Worm (Caenorhabditis elegans) whole organism, young adult: ENCODE results near the gene srd-27.

Source experiments
- B0035.1 ChIP-seq: sonication (generic microtip); optimal IDR thresholded peaks from 2 replicates; lab custom pipeline; 2016; ENCODE audit warnings: missing genetic modification characterization, mild to moderate bottlenecking, missing compliant biosample characterization, missing genotype, missing genetic modification reagents
- C17E4.6 ChIP-seq: fragments of 200-800 bp; sonication (Bioruptor generic); IDR thresholded peaks from 2 replicates; pipeline ENCODE4 v1.3.6; 2022; ENCODE audit warnings: missing genetic modification reagents, missing genetic modification characterization, missing compliant biosample characterization
- F33H1.4 ChIP-seq: fragments of 200-800 bp; sonication (Bioruptor generic); IDR thresholded peaks from 2 replicates; pipeline ENCODE4 v1.3.6; 2022; ENCODE audit warnings: missing genetic modification reagents, missing genetic modification characterization, missing compliant biosample characterization
- F37B4.10 ChIP-seq: fragments of 200-800 bp; sonication (Bioruptor generic); IDR thresholded peaks from 2 replicates; pipeline ENCODE4 v1.3.6; 2022; ENCODE audit warnings: missing genetic modification characterization, missing compliant biosample characterization
- F39B2.1 ChIP-seq: fragments of 200-800 bp; sonication (Bioruptor generic); IDR thresholded peaks from 2 replicates; pipeline ENCODE4 v1.3.6; 2022; ENCODE audit warnings: missing genetic modification reagents, missing genetic modification characterization, missing compliant biosample characterization
- F57C9.4 ChIP-seq: sonication (generic microtip); optimal IDR thresholded peaks from 2 replicates; lab custom pipeline; 2017; ENCODE audit warnings: mild to moderate bottlenecking, missing genetic modification characterization, missing compliant biosample characterization
- Y53G8AR.9 ChIP-seq: fragments of 200-800 bp; sonication (Bioruptor generic); conservative IDR thresholded peaks from 2 replicates; pipeline ENCODE4 v1.3.6; 2022; ENCODE audit warnings: missing genetic modification reagents, missing genetic modification characterization, missing compliant biosample characterization
- Y67H2A.10 ChIP-seq: fragments of 200-800 bp; sonication (Bioruptor generic); conservative IDR thresholded peaks from 2 replicates; pipeline ENCODE4 v1.3.6; 2022; ENCODE audit warnings: missing genetic modification reagents, missing genetic modification characterization, missing compliant biosample characterization
- Y79H2A.3 ChIP-seq: fragments of 200-800 bp; sonication (Bioruptor generic); conservative IDR thresholded peaks from 2 replicates; pipeline ENCODE4 v1.3.6; 2022; ENCODE audit warnings: missing genetic modification reagents, missing genetic modification characterization, missing compliant biosample characterization
- Y95B8A.8 ChIP-seq: fragments of 200-800 bp; sonication (Bioruptor generic); IDR thresholded peaks from 2 replicates; pipeline ENCODE4 v1.3.6; 2022; ENCODE audit warnings: missing genetic modification reagents, missing genetic modification characterization, missing compliant biosample characterization
- ama-1 ChIP-seq, 3 experiments: fragments of 150-350 bp in 1 of 3; sonication (generic microtip) in 2 of 3; optimal IDR thresholded peaks; 2 replicates each; lab custom pipeline; 2014 to 2018; ENCODE audit warnings: missing biosample characterization in 2 of 3, missing genetic modification characterization in 2 of 3, missing genetic modification reagents in 2 of 3
- aptf-2 ChIP-seq: fragments of 200-800 bp; sonication (Bioruptor generic); conservative IDR thresholded peaks from 2 replicates; pipeline ENCODE4 v1.3.6; 2022; ENCODE audit warnings: missing genetic modification reagents, missing genetic modification characterization, missing compliant biosample characterization
- aptf-3 ChIP-seq: fragments of 200-800 bp; sonication (Bioruptor generic); IDR thresholded peaks from 2 replicates; pipeline ENCODE4 v1.3.6; 2022; ENCODE audit warnings: missing genetic modification characterization, missing compliant biosample characterization
- attf-5 ChIP-seq: fragments of 200-800 bp; sonication (Bioruptor generic); optimal IDR thresholded peaks from 2 replicates; lab custom pipeline; 2018; ENCODE audit warnings: mild to moderate bottlenecking, missing genetic modification characterization, missing compliant biosample characterization
- attf-6 ChIP-seq: fragments of 200-800 bp; sonication (Bioruptor generic); IDR thresholded peaks from 2 replicates; pipeline ENCODE4 v1.3.6; 2022; ENCODE audit warnings: missing genetic modification reagents, missing genetic modification characterization, missing compliant biosample characterization
- bed-1 ChIP-seq: fragments of 200-800 bp; sonication (Bioruptor generic); IDR thresholded peaks from 2 replicates; pipeline ENCODE4 v1.3.6; 2022; ENCODE audit warnings: missing genetic modification reagents, missing genetic modification characterization, missing compliant biosample characterization
- bed-2 ChIP-seq: fragments of 200-800 bp; sonication (Bioruptor generic); IDR thresholded peaks from 2 replicates; pipeline ENCODE4 v1.3.6; 2022; ENCODE audit warnings: missing genetic modification reagents, missing genetic modification characterization, missing compliant biosample characterization
- ccch-3 ChIP-seq: fragments of 200-800 bp; sonication (Bioruptor generic); optimal IDR thresholded peaks from 2 replicates; lab custom pipeline; 2018; ENCODE audit warnings: mild to moderate bottlenecking, missing genetic modification characterization, missing compliant biosample characterization
- cebp-2 ChIP-seq: fragments of 200-800 bp; sonication (Bioruptor generic); IDR thresholded peaks from 2 replicates; pipeline ENCODE4 v1.3.6; 2022; ENCODE audit warnings: missing genetic modification characterization, missing compliant biosample characterization
- ceh-100 ChIP-seq: fragments of 200-800 bp; sonication (Bioruptor generic); IDR thresholded peaks from 2 replicates; pipeline ENCODE4 v1.3.6; 2022; ENCODE audit warnings: missing genetic modification reagents, missing genetic modification characterization, missing compliant biosample characterization
- ceh-91 ChIP-seq: fragments of 200-800 bp; sonication (Bioruptor generic); IDR thresholded peaks from 2 replicates; pipeline ENCODE4 v1.3.6; 2022; ENCODE audit warnings: missing genetic modification reagents, missing genetic modification characterization, missing compliant biosample characterization
- chd-7 ChIP-seq: sonication (generic microtip); optimal IDR thresholded peaks from 2 replicates; lab custom pipeline; 2016; ENCODE audit warnings: mild to moderate bottlenecking, missing genetic modification characterization, moderate library complexity, missing compliant biosample characterization
- efl-1 ChIP-seq: fragments of 150-350 bp; optimal IDR thresholded peaks from 2 replicates; lab custom pipeline; 2014; ENCODE audit warnings: missing biosample characterization, missing genetic modification reagents, missing genetic modification characterization
- egl-18 ChIP-seq: fragments of 200-800 bp; sonication (Bioruptor generic); IDR thresholded peaks from 2 replicates; pipeline ENCODE4 v1.3.6; 2022; ENCODE audit warnings: missing genetic modification reagents, missing genetic modification characterization, missing compliant biosample characterization
- gei-17 ChIP-seq: fragments of 200-800 bp; sonication (Bioruptor generic); optimal IDR thresholded peaks from 2 replicates; lab custom pipeline; 2018; ENCODE audit warnings: mild to moderate bottlenecking, missing genetic modification characterization, missing compliant biosample characterization
- hmg-20 ChIP-seq: fragments of 200-800 bp; sonication (Bioruptor generic); IDR thresholded peaks from 2 replicates; pipeline ENCODE4 v1.3.6; 2022; ENCODE audit warnings: missing genetic modification reagents, missing genetic modification characterization, missing compliant biosample characterization
- hsf-1 ChIP-seq: fragments of 200-800 bp; sonication (Bioruptor generic); IDR thresholded peaks from 2 replicates; pipeline ENCODE4 v1.3.6; 2022; ENCODE audit warnings: missing genetic modification reagents, missing genetic modification characterization, missing compliant biosample characterization
- let-607 ChIP-seq, 2 experiments: fragments of 200-800 bp in 1 of 2; sonication (Bioruptor generic) in 1 of 2; sonication (generic microtip) in 1 of 2; optimal IDR thresholded peaks; 2 replicates each; lab custom pipeline; 2016 to 2018; ENCODE audit warnings: mild to moderate bottlenecking in 2 of 2, missing compliant biosample characterization in 2 of 2, missing genetic modification characterization in 2 of 2, moderate library complexity in 2 of 2, missing genotype in 1 of 2
- lin-35 ChIP-seq, 3 experiments: fragments of 150-350 bp in 2 of 3; sonication (generic microtip) in 1 of 3; optimal IDR thresholded peaks; 2 replicates each; lab custom pipeline; 2014 to 2018; ENCODE audit warnings: missing biosample characterization in 3 of 3, missing genetic modification characterization in 3 of 3, missing genetic modification reagents in 3 of 3
- madf-10 ChIP-seq: sonication (generic microtip); optimal IDR thresholded peaks from 2 replicates; lab custom pipeline; 2016; ENCODE audit warnings: mild to moderate bottlenecking, missing genetic modification characterization, missing compliant biosample characterization
- madf-3 ChIP-seq: fragments of 200-800 bp; sonication (Bioruptor generic); IDR thresholded peaks from 2 replicates; pipeline ENCODE4 v1.3.6; 2022; ENCODE audit warnings: missing genetic modification reagents, missing genetic modification characterization, missing compliant biosample characterization
- madf-6 ChIP-seq: fragments of 200-800 bp; sonication (Bioruptor generic); IDR thresholded peaks from 2 replicates; pipeline ENCODE4 v1.3.6; 2022; ENCODE audit warnings: missing genetic modification reagents, missing genetic modification characterization, missing compliant biosample characterization
- madf-8 ChIP-seq: fragments of 200-800 bp; sonication (Bioruptor generic); conservative IDR thresholded peaks from 2 replicates; pipeline ENCODE4 v1.3.6; 2022; ENCODE audit warnings: missing genetic modification reagents, missing genetic modification characterization, missing compliant biosample characterization
- mcd-1 ChIP-seq: fragments of 200-800 bp; sonication (Bioruptor generic); IDR thresholded peaks from 2 replicates; pipeline ENCODE4 v1.3.6; 2022; ENCODE audit warnings: missing genetic modification reagents, missing genetic modification characterization, missing compliant biosample characterization
- mxl-1 ChIP-seq: sonication (generic microtip); optimal IDR thresholded peaks from 2 replicates; lab custom pipeline; 2016; ENCODE audit warnings: missing genetic modification characterization, missing compliant biosample characterization
- pbrm-1 ChIP-seq: fragments of 200-800 bp; sonication (Bioruptor generic); IDR thresholded peaks from 2 replicates; pipeline ENCODE4 v1.3.6; 2022; ENCODE audit warnings: missing genetic modification reagents, missing genetic modification characterization, missing compliant biosample characterization
- rpc-1 ChIP-seq, 2 experiments: fragments of 150-350 bp in 1 of 2; sonication (generic microtip) in 1 of 2; optimal IDR thresholded peaks; 2 replicates each; lab custom pipeline; 2014 to 2018; ENCODE audit warnings: missing biosample characterization in 1 of 2, missing genetic modification characterization in 1 of 2, missing genetic modification reagents in 1 of 2, missing genotype in 1 of 2
- sea-2 ChIP-seq: fragments of 200-800 bp; sonication (Bioruptor generic); IDR thresholded peaks from 2 replicates; pipeline ENCODE4 v1.3.6; 2022; ENCODE audit warnings: missing genetic modification characterization, missing compliant biosample characterization
- snpc-1.1 ChIP-seq: sonication (generic microtip); optimal IDR thresholded peaks from 2 replicates; lab custom pipeline; 2017; ENCODE audit warnings: missing genetic modification characterization, mild to moderate bottlenecking, missing compliant biosample characterization, antibody characterized with exemption, moderate library complexity, missing genotype, missing genetic modification reagents; ENCODE audit not compliant: insufficient read depth
- snpc-4 ChIP-seq, 5 experiments: fragments of 150-350 bp in 1 of 5; sonication (generic microtip) in 4 of 5; optimal IDR thresholded peaks; 2 replicates each; lab custom pipeline; 2014 to 2018; ENCODE audit warnings: missing genetic modification characterization in 5 of 5, missing biosample characterization in 3 of 5, antibody characterized with exemption in 2 of 5, mild to moderate bottlenecking in 2 of 5, missing compliant biosample characterization in 2 of 5, missing genotype in 2 of 5, moderate library complexity in 2 of 5, missing genetic modification reagents in 1 of 5
- somi-1 ChIP-seq: fragments of 200-800 bp; sonication (Bioruptor generic); optimal IDR thresholded peaks from 2 replicates; lab custom pipeline; 2018; ENCODE audit warnings: mild to moderate bottlenecking, missing genetic modification characterization, missing compliant biosample characterization
- tlf-1 ChIP-seq: fragments of 200-800 bp; sonication (Bioruptor generic); optimal IDR thresholded peaks from 2 replicates; lab custom pipeline; 2018; ENCODE audit warnings: mild to moderate bottlenecking, missing genetic modification characterization, missing compliant biosample characterization
- xnd-1 ChIP-seq: sonication (generic microtip); optimal IDR thresholded peaks from 2 replicates; lab custom pipeline; 2016; ENCODE audit warnings: missing genotype, missing genetic modification reagents, missing genetic modification characterization, missing compliant biosample characterization
- zim-3 ChIP-seq: sonication (generic microtip); optimal IDR thresholded peaks from 2 replicates; lab custom pipeline; 2017; ENCODE audit warnings: mild to moderate bottlenecking, missing genetic modification characterization, moderate library complexity, missing compliant biosample characterization
- ztf-18 ChIP-seq: sonication (generic microtip); optimal IDR thresholded peaks from 2 replicates; lab custom pipeline; 2016; ENCODE audit warnings: missing genotype, mild to moderate bottlenecking, missing genetic modification characterization, missing compliant biosample characterization
- ztf-26 ChIP-seq: sonication (generic microtip); optimal IDR thresholded peaks from 2 replicates; lab custom pipeline; 2017; ENCODE audit warnings: missing genetic modification characterization, missing compliant biosample characterization
- ztf-28 ChIP-seq: fragments of 200-800 bp; sonication (Bioruptor generic); IDR thresholded peaks from 2 replicates; pipeline ENCODE4 v1.3.6; 2022; ENCODE audit warnings: missing genetic modification reagents, missing genetic modification characterization, missing compliant biosample characterization

The srd-27 gene

ce11 chrV:15766122-15766594 lies 37.0 kb upstream of the srd-27 start, which contains the start of the genes haf-3 and F57A10.2 (continued):
- TF ChIP-seq Y53G8AR.9 (GFP tag; lab: Robert Waterston, UW) (peak; percentile 91), madf-6 (GFP tag; lab: Robert Waterston, UW) (peak; percentile 85), mcd-1 (peak; percentile 92), snpc-4 (GFP tag; optimal IDR thresholded peaks at IDR 0.05; lab: Kevin White, UChicago) (peak; percentile 36), snpc-4 (tag; optimal IDR thresholded peaks at IDR 0.05; lab: Kevin White, UChicago) (peak; percentile 70 to 86 (median 81)), lin-35 (GFP tag; optimal IDR thresholded peaks at IDR 0.05; lab: Kevin White, UChicago) (peak; percentile 81 to 97 (median 92)), tlf-1 (peak; percentile 88), bed-2 (GFP tag; lab: Robert Waterston, UW) (no peak), somi-1 (peak; percentile 31), Y79H2A.3 (GFP tag; lab: Robert Waterston, UW) (no peak), hsf-1 (GFP tag; lab: Robert Waterston, UW) (peak; percentile 82), F57C9.4 (tag; lab: Kevin White, UChicago) (no peak), F39B2.1 (GFP tag; lab: Robert Waterston, UW) (0 out of 2 replicates have a peak, but pooled peaks have one; percentile 45), C17E4.6 (GFP tag; lab: Robert Waterston, UW) (no peak), F33H1.4 (GFP tag; lab: Robert Waterston, UW) (peak; percentile 68), ztf-26 (tag; lab: Kevin White, UChicago) (peak; percentile 51), chd-7 (peak; percentile 38), madf-10 (tag; lab: Kevin White, UChicago) (peak; percentile 38), efl-1 (GFP tag; lab: Kevin White, UChicago) (peak; percentile 90), xnd-1 (peak; percentile 56), ztf-28 (GFP tag; lab: Robert Waterston, UW) (no peak), sea-2 (GFP tag; lab: Robert Waterston, UW) (no peak), attf-6 (GFP tag; lab: Robert Waterston, UW) (peak; percentile 84), rpc-1 (optimal IDR thresholded peaks at IDR 0.05; lab: Kevin White, UChicago) (no peak), rpc-1 (tag; optimal IDR thresholded peaks at IDR 0.05; lab: Kevin White, UChicago) (no peak), zim-3 (tag; lab: Kevin White, UChicago) (no peak), ceh-100 (GFP tag; lab: Robert Waterston, UW) (peak; percentile 86), bed-1 (GFP tag; lab: Robert Waterston, UW) (no peak), pbrm-1 (GFP tag; lab: Robert Waterston, UW) (peak; percentile 92), ztf-18 (tag; lab: Kevin White, UChicago) (peak; percentile 98), let-607 (tag; optimal IDR thresholded peaks at IDR 0.05; lab: Kevin White, UChicago) (peak in 1 of 2 experiments; percentile 71), snpc-1.1 (tag; lab: Kevin White, UChicago) (peak; percentile 46), hmg-20 (peak; percentile 75; the same call in 1 of the 2 replicates), attf-5 (GFP tag; lab: Kevin White, UChicago) (peak; percentile 50), F37B4.10 (GFP tag; lab: Robert Waterston, UW) (no peak), ceh-91 (GFP tag; lab: Robert Waterston, UW) (peak; percentile 67), gei-17 (GFP tag; lab: Kevin White, UChicago) (peak; percentile 48), aptf-2 (GFP tag; lab: Robert Waterston, UW) (no peak), Y95B8A.8 (GFP tag; lab: Robert Waterston, UW) (no peak), B0035.1 (tag; lab: Kevin White, UChicago) (no peak), aptf-3 (GFP tag; lab: Robert Waterston, UW) (no peak), Y67H2A.10 (GFP tag; lab: Robert Waterston, UW) (no peak), mxl-1 (tag; lab: Kevin White, UChicago) (no peak), madf-3 (GFP tag; lab: Robert Waterston, UW) (peak; percentile 81; the same call in 1 of the 2 replicates), egl-18 (GFP tag; lab: Robert Waterston, UW) (no peak), ama-1 (optimal IDR thresholded peaks at IDR 0.05; lab: Kevin White, UChicago) (no peak), ama-1 (GFP tag; optimal IDR thresholded peaks at IDR 0.05; lab: Kevin White, UChicago) (no peak), cebp-2 (GFP tag; lab: Robert Waterston, UW) (no peak), ccch-3 (GFP tag; lab: Kevin White, UChicago) (no peak), madf-8 (peak; percentile 62)
